Fruit fly (Drosophila melanogaster) whole organism: Measurements from ENCODE around the gene Trim9.

ENCODE experiments used
- CG8478 ChIP-seq: fragments of >200 bp; optimal IDR thresholded peaks from 2 replicates; lab custom pipeline; 2018; ENCODE audit warnings: inconsistent platforms
- Dll ChIP-seq: fragments of >200 bp; optimal IDR thresholded peaks from 2 replicates; lab custom pipeline; 2017
- EcR ChIP-seq, 2 experiments: fragments of >200 bp; optimal IDR thresholded peaks; 2 replicates each; lab custom pipeline; 2017; ENCODE audit warnings: missing biosample characterization in 2 of 2, missing genetic modification characterization in 2 of 2, missing genetic modification reagents in 2 of 2
- pan ChIP-seq: fragments of >200 bp; optimal IDR thresholded peaks from 2 replicates; lab custom pipeline; 2017
- psq ChIP-seq: fragments of >200 bp; optimal IDR thresholded peaks from 2 replicates; lab custom pipeline; 2017
- usp ChIP-seq: fragments of >200 bp; optimal IDR thresholded peaks from 2 replicates; lab custom pipeline; 2017; ENCODE audit warnings: missing biosample characterization, missing genetic modification characterization, mixed read lengths

Gene Trim9

dm6 chr2L:10615889-10616288 is 71.2 kb downstream of the Trim9 start:
- no peak for TF ChIP-seq usp (GFP tag; lab: Kevin White, UChicago)
- no peak for TF ChIP-seq pan (lab: Kevin White, UChicago)
- no peak for TF ChIP-seq CG8478 (lab: Kevin White, UChicago)
- TF ChIP-seq psq, result no peak
- no peak for TF ChIP-seq EcR (GFP tag; optimal IDR thresholded peaks at IDR 0.05; lab: Kevin White, UChicago)
- no peak for TF ChIP-seq Dll (lab: Kevin White, UChicago)

- no peak for TF ChIP-seq CG8478 (lab: Kevin White, UChicago)
- TF ChIP-seq Dll (lab: Kevin White, UChicago), result no peak
- no peak for TF ChIP-seq pan (lab: Kevin White, UChicago)
- no peak for TF ChIP-seq psq
- no peak for TF ChIP-seq usp (GFP tag; lab: Kevin White, UChicago)
- TF ChIP-seq EcR (GFP tag; optimal IDR thresholded peaks at IDR 0.05; lab: Kevin White, UChicago), result no peak
Measured at dm6 chr2L:10616767-10617166, 72.1 kb downstream of the Trim9 start.

dm6 chr2L:10625935-10626334 is 81.3 kb downstream of the Trim9 start:
- no peak for TF ChIP-seq EcR (GFP tag; optimal IDR thresholded peaks at IDR 0.05; lab: Kevin White, UChicago)
- no peak for TF ChIP-seq pan (lab: Kevin White, UChicago)
- TF ChIP-seq Dll (lab: Kevin White, UChicago), result no peak
- TF ChIP-seq CG8478 (lab: Kevin White, UChicago), result no peak
- TF ChIP-seq psq, result no peak
- no peak for TF ChIP-seq usp (GFP tag; lab: Kevin White, UChicago)

- TF ChIP-seq pan (lab: Kevin White, UChicago), result no peak
- no peak for TF ChIP-seq EcR (GFP tag; optimal IDR thresholded peaks at IDR 0.05; lab: Kevin White, UChicago)
- TF ChIP-seq usp (GFP tag; lab: Kevin White, UChicago), result no peak
- no peak for TF ChIP-seq Dll (lab: Kevin White, UChicago)
- TF ChIP-seq CG8478 (lab: Kevin White, UChicago), result no peak
Measured at dm6 chr2L:10632702-10633101, 88.0 kb downstream of the Trim9 start.

- no peak for TF ChIP-seq EcR (GFP tag; optimal IDR thresholded peaks at IDR 0.05; lab: Kevin White, UChicago)
- TF ChIP-seq CG8478 (lab: Kevin White, UChicago), result no peak
- TF ChIP-seq usp (GFP tag; lab: Kevin White, UChicago), result no peak
- TF ChIP-seq pan (lab: Kevin White, UChicago), result no peak
- no peak for TF ChIP-seq psq
- TF ChIP-seq Dll (lab: Kevin White, UChicago), result no peak
Measured at dm6 chr2L:10638371-10638770, 93.7 kb downstream of the Trim9 start, which contains the start of gene CG7329. Gene CG7329, minus strand, starts transcription at chr2L:10638471.

- no peak for TF ChIP-seq CG8478 (lab: Kevin White, UChicago)
- no peak for TF ChIP-seq psq
- TF ChIP-seq EcR (GFP tag; optimal IDR thresholded peaks at IDR 0.05; lab: Kevin White, UChicago), result no peak
- no peak for TF ChIP-seq pan (lab: Kevin White, UChicago)
- no peak for TF ChIP-seq usp (GFP tag; lab: Kevin White, UChicago)
Measured at dm6 chr2L:10639631-10640030, 94.9 kb downstream of the Trim9 start, which contains the start of gene CG31872. Gene CG31872, plus strand, starts transcription at chr2L:10639931.

dm6 chr2L:10643671-10644070 is 99.0 kb downstream of the Trim9 start, which contains the start of gene CG18284:
Gene CG18284, plus strand, starts transcription at chr2L:10643971.
- no peak for TF ChIP-seq pan (lab: Kevin White, UChicago)
- TF ChIP-seq EcR (GFP tag; optimal IDR thresholded peaks at IDR 0.05; lab: Kevin White, UChicago), result no peak
- no peak for TF ChIP-seq psq
- TF ChIP-seq Dll (lab: Kevin White, UChicago), result no peak
- no peak for TF ChIP-seq usp (GFP tag; lab: Kevin White, UChicago)
- TF ChIP-seq CG8478 (lab: Kevin White, UChicago), result no peak

dm6 chr2L:10646115-10646514 is 101.4 kb downstream of the Trim9 start, which contains the start of gene CG17097:
Gene CG17097, plus strand, starts transcription at chr2L:10646415.
- no peak for TF ChIP-seq EcR (GFP tag; optimal IDR thresholded peaks at IDR 0.05; lab: Kevin White, UChicago)
- TF ChIP-seq psq, result no peak
- no peak for TF ChIP-seq Dll (lab: Kevin White, UChicago)
- TF ChIP-seq usp (GFP tag; lab: Kevin White, UChicago), result no peak

dm6 chr2L:10646726-10647125 is 102.0 kb downstream of the Trim9 start:
- TF ChIP-seq Dll (lab: Kevin White, UChicago) (no peak), EcR (GFP tag; optimal IDR thresholded peaks at IDR 0.05; lab: Kevin White, UChicago) (no peak), psq (no peak), CG8478 (lab: Kevin White, UChicago) (no peak), usp (GFP tag; lab: Kevin White, UChicago) (no peak), pan (lab: Kevin White, UChicago) (no peak)

dm6 chr2L:10647720-10648349 is 103.2 kb downstream of the Trim9 start:
- no peak for TF ChIP-seq Dll (lab: Kevin White, UChicago)
- TF ChIP-seq usp (GFP tag; lab: Kevin White, UChicago), result no peak
- no peak for TF ChIP-seq pan (lab: Kevin White, UChicago)
- TF ChIP-seq CG8478 (lab: Kevin White, UChicago), result no peak
- no peak for TF ChIP-seq EcR (GFP tag; optimal IDR thresholded peaks at IDR 0.05; lab: Kevin White, UChicago)
- TF ChIP-seq psq, result no peak

dm6 chr2L:10651313-10651712 is 106.6 kb downstream of the Trim9 start, which contains the start of gene dbf:
Gene dbf, plus strand, starts transcription at chr2L:10651613.
- TF ChIP-seq CG8478 (lab: Kevin White, UChicago) (no peak), psq (no peak), usp (GFP tag; lab: Kevin White, UChicago) (no peak), EcR (GFP tag; optimal IDR thresholded peaks at IDR 0.05; lab: Kevin White, UChicago) (no peak), pan (lab: Kevin White, UChicago) (no peak), Dll (lab: Kevin White, UChicago) (no peak)

dm6 chr2L:10654520-10654919 is 109.8 kb downstream of the Trim9 start:
- TF ChIP-seq EcR (GFP tag; optimal IDR thresholded peaks at IDR 0.05; lab: Kevin White, UChicago), result no peak
- TF ChIP-seq CG8478 (lab: Kevin White, UChicago), result no peak
- no peak for TF ChIP-seq pan (lab: Kevin White, UChicago)
- no peak for TF ChIP-seq psq
- no peak for TF ChIP-seq usp (GFP tag; lab: Kevin White, UChicago)
- no peak for TF ChIP-seq Dll (lab: Kevin White, UChicago)
